1 fruit fly cellular context compared by ENCODE assay signal in genomic region chr2L:8574947-8575346, dm6.
A peak's percentile ranks its signal among the peaks of the same experiment; 100 is the strongest.
TF ChIP-seq lines count a peak whose summit lies in the region.

No protein-coding gene starts in this region.

TF ChIP-seq in whole organism, embryonic, 481 proteins besides CTCF, POLR2A, EP300 and RAD21 (continued from another document and continues in another):
- TF ChIP-seq CG4282 (GFP tag; optimal IDR thresholded peaks at IDR 0.05; lab: Kevin White, UChicago) (peak; percentile 16), CG32772 (GFP tag; IDR thresholded peaks at IDR 0.05; lab: Robert Waterston, UW) (peak; percentile 90), bowl (GFP tag; IDR thresholded peaks at IDR 0.05; lab: Robert Waterston, UW) (peak; percentile 72), Adf1 (GFP tag; IDR thresholded peaks at IDR 0.05; lab: Robert Waterston, UW) (no peak), MESR4 (GFP tag; optimal IDR thresholded peaks at IDR 0.05; lab: Kevin White, UChicago) (peak; percentile 8), tin (GFP tag; optimal IDR thresholded peaks at IDR 0.05; lab: Kevin White, UChicago) (peak; percentile 87), CG14965 (GFP tag; optimal IDR thresholded peaks at IDR 0.05; lab: Kevin White, UChicago; ENCODE audit: borderline replicate concordance) (no peak), CG16815 (GFP tag; optimal IDR thresholded peaks at IDR 0.05; lab: Kevin White, UChicago) (peak; percentile 70), pros (GFP tag; optimal IDR thresholded peaks at IDR 0.05; lab: Kevin White, UChicago) (no peak), CG9932 (GFP tag; IDR thresholded peaks at IDR 0.05; lab: Robert Waterston, UW) (no peak), NC2β (GFP tag; optimal IDR thresholded peaks at IDR 0.05; lab: Kevin White, UChicago) (peak; percentile 49), Sox100B (GFP tag; optimal IDR thresholded peaks at IDR 0.05; lab: Kevin White, UChicago) (peak; percentile 77), stc (GFP tag; IDR thresholded peaks at IDR 0.05; lab: Robert Waterston, UW) (peak; percentile 90), CG11560 (tag; IDR thresholded peaks at IDR 0.05; lab: Robert Waterston, UW) (peak; percentile 57; the same call in 2 of the 3 replicates), crc (GFP tag; optimal IDR thresholded peaks at IDR 0.05; lab: Kevin White, UChicago) (no peak), CG10462 (GFP tag; optimal IDR thresholded peaks at IDR 0.05; lab: Kevin White, UChicago) (peak; percentile 72), CG6654 (GFP tag; optimal IDR thresholded peaks at IDR 0.05; lab: Kevin White, UChicago) (peak; percentile 71), CG16813 (GFP tag; IDR thresholded peaks at IDR 0.05; lab: Robert Waterston, UW; ENCODE audit: partially characterized antibody) (0 out of 3 replicates have a peak, but pooled peaks have one; percentile 24), Nf-YB (GFP tag; optimal IDR thresholded peaks at IDR 0.05; lab: Kevin White, UChicago) (peak; percentile 66), CG1647 (GFP tag; optimal IDR thresholded peaks at IDR 0.05; lab: Kevin White, UChicago) (peak; percentile 54), CG17361 (GFP tag; IDR thresholded peaks at IDR 0.05; lab: Robert Waterston, UW) (peak; percentile 89), H15 (GFP tag; IDR thresholded peaks at IDR 0.05; lab: Robert Waterston, UW) (peak; percentile 90), CG9817 (tag; optimal IDR thresholded peaks at IDR 0.05; lab: Kevin White, UChicago) (peak; percentile 55), CrebB (tag; optimal IDR thresholded peaks at IDR 0.05; lab: Kevin White, UChicago) (peak; percentile 68), CG9215 (GFP tag; IDR thresholded peaks at IDR 0.05; lab: Robert Waterston, UW) (peak; percentile 47; the same call in 1 of the 2 replicates), sc (optimal IDR thresholded peaks at IDR 0.05; lab: Kevin White, UChicago) (no peak), sc (GFP tag; optimal IDR thresholded peaks at IDR 0.05; lab: Kevin White, UChicago) (peak; percentile 86), CG2116 (GFP tag; optimal IDR thresholded peaks at IDR 0.05; lab: Kevin White, UChicago) (peak; percentile 45), gt (GFP tag; IDR thresholded peaks at IDR 0.05; lab: Robert Waterston, UW) (peak; percentile 73), zfh2 (GFP tag; optimal IDR thresholded peaks at IDR 0.05; lab: Kevin White, UChicago) (no peak), z (GFP tag; IDR thresholded peaks at IDR 0.05; lab: Robert Waterston, UW) (peak; percentile 43; the same call in 1 of the 3 replicates), ems (GFP tag; optimal IDR thresholded peaks at IDR 0.05; lab: Kevin White, UChicago) (peak; percentile 60), Spps (tag; optimal IDR thresholded peaks at IDR 0.05; lab: Kevin White, UChicago) (peak; percentile 91), CG12769 (tag; optimal IDR thresholded peaks at IDR 0.05; lab: Kevin White, UChicago) (peak; percentile 35), hbn (GFP tag; IDR thresholded peaks at IDR 0.05; lab: Robert Waterston, UW; ENCODE audit: partially characterized antibody) (no peak), disco-r (GFP tag; optimal IDR thresholded peaks at IDR 0.05; lab: Kevin White, UChicago) (no peak), CG1529 (GFP tag; optimal IDR thresholded peaks at IDR 0.05; lab: Kevin White, UChicago) (peak; percentile 87), vfl (GFP tag; optimal IDR thresholded peaks at IDR 0.05; lab: Kevin White, UChicago) (no peak), vnd (GFP tag; IDR thresholded peaks at IDR 0.05; lab: Robert Waterston, UW; ENCODE audit: partially characterized antibody) (no peak), Xbp1 (GFP tag; optimal IDR thresholded peaks at IDR 0.05; lab: Kevin White, UChicago) (peak; percentile 88), Lhr (GFP tag; optimal IDR thresholded peaks at IDR 0.05; lab: Kevin White, UChicago) (peak; percentile 65), CG43689 (GFP tag; IDR thresholded peaks at IDR 0.05; lab: Robert Waterston, UW) (peak; percentile 49; the same call in 1 of the 2 replicates), jing (GFP tag; optimal IDR thresholded peaks at IDR 0.05; lab: Kevin White, UChicago) (peak; percentile 71), CG2678 (tag; optimal IDR thresholded peaks at IDR 0.05; lab: Kevin White, UChicago) (peak; percentile 86), ttk (GFP tag; IDR thresholded peaks at IDR 0.05; lab: Robert Waterston, UW) (peak; percentile 87), Med (GFP tag; lab: Kevin White, UChicago) (peak; percentile 78), slbo (GFP tag; IDR thresholded peaks at IDR 0.05; lab: Robert Waterston, UW) (peak; percentile 73), Fer1 (GFP tag; optimal IDR thresholded peaks at IDR 0.05; lab: Kevin White, UChicago) (peak; percentile 59), Xrp1 (GFP tag; IDR thresholded peaks at IDR 0.05; lab: Robert Waterston, UW) (peak; percentile 98), salm (tag; optimal IDR thresholded peaks at IDR 0.05; lab: Kevin White, UChicago) (peak; percentile 86), dpn (GFP tag; optimal IDR thresholded peaks at IDR 0.05; lab: Kevin White, UChicago) (peak in 1 of 2 experiments; percentile 86), CG33557 (GFP tag; optimal IDR thresholded peaks at IDR 0.05; lab: Kevin White, UChicago) (peak; percentile 78), CG17385 (GFP tag; optimal IDR thresholded peaks at IDR 0.05; lab: Kevin White, UChicago) (peak; percentile 76), kah (GFP tag; optimal IDR thresholded peaks at IDR 0.05; lab: Kevin White, UChicago) (peak; percentile 72), CG1024 (GFP tag; IDR thresholded peaks at IDR 0.05; lab: Robert Waterston, UW) (peak; percentile 79), CG10565 (GFP tag; optimal IDR thresholded peaks at IDR 0.05; lab: Kevin White, UChicago) (peak; percentile 26), bab2 (GFP tag; optimal IDR thresholded peaks at IDR 0.05; lab: Kevin White, UChicago) (peak; percentile 20), Dek (tag; optimal IDR thresholded peaks at IDR 0.05; lab: Kevin White, UChicago) (peak; percentile 39), ap (GFP tag; IDR thresholded peaks at IDR 0.05; lab: Robert Waterston, UW) (peak; percentile 88), cg (GFP tag; optimal IDR thresholded peaks at IDR 0.05; lab: Kevin White, UChicago) (no peak), MBD-R2 (GFP tag; IDR thresholded peaks at IDR 0.05; lab: Robert Waterston, UW) (no peak), HLH3B (GFP tag; IDR thresholded peaks at IDR 0.05; lab: Robert Waterston, UW) (peak; percentile 92), seq (GFP tag; IDR thresholded peaks at IDR 0.05; lab: Robert Waterston, UW) (peak; percentile 86), Mad (GFP tag; optimal IDR thresholded peaks at IDR 0.05; lab: Kevin White, UChicago) (peak; percentile 60), CG2129 (GFP tag; IDR thresholded peaks at IDR 0.05; lab: Robert Waterston, UW; ENCODE audit: partially characterized antibody) (no peak), pb (GFP tag; optimal IDR thresholded peaks at IDR 0.05; lab: Kevin White, UChicago) (no peak), CG15514 (GFP tag; optimal IDR thresholded peaks at IDR 0.05; lab: Kevin White, UChicago) (peak; percentile 42), CG12744 (GFP tag; optimal IDR thresholded peaks at IDR 0.05; lab: Kevin White, UChicago) (no peak), CG12391 (tag; optimal IDR thresholded peaks at IDR 0.05; lab: Kevin White, UChicago) (peak; percentile 90), CG18764 (GFP tag; optimal IDR thresholded peaks at IDR 0.05; lab: Kevin White, UChicago) (peak; percentile 72), CG14441 (GFP tag; IDR thresholded peaks at IDR 0.05; lab: Robert Waterston, UW) (peak; percentile 84), CG3065 (GFP tag; optimal IDR thresholded peaks at IDR 0.05; lab: Kevin White, UChicago) (peak; percentile 75), CG8944 (GFP tag; optimal IDR thresholded peaks at IDR 0.05; lab: Kevin White, UChicago) (peak; percentile 19), CG14667 (GFP tag; IDR thresholded peaks at IDR 0.05; lab: Robert Waterston, UW) (peak; percentile 85), amos (GFP tag; IDR thresholded peaks at IDR 0.05; lab: Robert Waterston, UW; ENCODE audit: partially characterized antibody) (no peak), Dfd (GFP tag; optimal IDR thresholded peaks at IDR 0.05; lab: Kevin White, UChicago) (no peak), CG10654 (GFP tag; optimal IDR thresholded peaks at IDR 0.05; lab: Kevin White, UChicago) (peak; percentile 80), HLH4C (GFP tag; IDR thresholded peaks at IDR 0.05; lab: Robert Waterston, UW; ENCODE audit: partially characterized antibody) (0 out of 3 replicates have a peak, but pooled peaks have one; percentile 22), twi (tag; optimal IDR thresholded peaks at IDR 0.05; lab: Kevin White, UChicago) (peak; percentile 86), CG11093 (GFP tag; IDR thresholded peaks at IDR 0.05; lab: Robert Waterston, UW) (peak; percentile 83), CG7963 (GFP tag; IDR thresholded peaks at IDR 0.05; lab: Robert Waterston, UW; ENCODE audit: partially characterized antibody) (peak; percentile 32; the same call in 1 of the 3 replicates), CG9609 (GFP tag; optimal IDR thresholded peaks at IDR 0.05; lab: Kevin White, UChicago) (no peak), dan (GFP tag; IDR thresholded peaks at IDR 0.05; lab: Robert Waterston, UW) (peak; percentile 75), Hr39 (optimal IDR thresholded peaks at IDR 0.05; lab: Kevin White, UChicago) (no peak), Meics (GFP tag; optimal IDR thresholded peaks at IDR 0.05; lab: Kevin White, UChicago) (peak; percentile 62), btn (GFP tag; optimal IDR thresholded peaks at IDR 0.05; lab: Kevin White, UChicago) (no peak), CG12299 (tag; optimal IDR thresholded peaks at IDR 0.05; lab: Kevin White, UChicago) (peak; percentile 69), NK7.1 (GFP tag; optimal IDR thresholded peaks at IDR 0.05; lab: Kevin White, UChicago) (no peak), CG12236 (GFP tag; optimal IDR thresholded peaks at IDR 0.05; lab: Kevin White, UChicago) (no peak), Usf (GFP tag; optimal IDR thresholded peaks at IDR 0.05; lab: Kevin White, UChicago) (peak; percentile 55), croc (GFP tag; conservative IDR thresholded peaks at IDR 0.05; lab: Robert Waterston, UW) (peak; percentile 87), gfzf (GFP tag; optimal IDR thresholded peaks at IDR 0.05; lab: Kevin White, UChicago) (no peak), E2f1 (GFP tag; IDR thresholded peaks at IDR 0.05; lab: Robert Waterston, UW) (peak; percentile 88), fru (optimal IDR thresholded peaks at IDR 0.05; lab: Kevin White, UChicago) (no peak), CG7556 (GFP tag; optimal IDR thresholded peaks at IDR 0.05; lab: Kevin White, UChicago) (peak; percentile 83), fu2 (GFP tag; optimal IDR thresholded peaks at IDR 0.05; lab: Kevin White, UChicago) (no peak), lilli (GFP tag; optimal IDR thresholded peaks at IDR 0.05; lab: Kevin White, UChicago) (peak; percentile 64), pho (GFP tag; optimal IDR thresholded peaks at IDR 0.05; lab: Kevin White, UChicago) (no peak), CG15011 (GFP tag; optimal IDR thresholded peaks at IDR 0.05; lab: Kevin White, UChicago) (peak; percentile 58), CG11085 (GFP tag; IDR thresholded peaks at IDR 0.05; lab: Robert Waterston, UW) (peak; percentile 55), lmd (GFP tag; IDR thresholded peaks at IDR 0.05; lab: Robert Waterston, UW) (peak; percentile 84), CG4360 (GFP tag; IDR thresholded peaks at IDR 0.05; lab: Robert Waterston, UW) (peak; percentile 71), insv (GFP tag; optimal IDR thresholded peaks at IDR 0.05; lab: Kevin White, UChicago) (no peak), HLHmδ (GFP tag; optimal IDR thresholded peaks at IDR 0.05; lab: Kevin White, UChicago) (no peak), Pdp1 (GFP tag; optimal IDR thresholded peaks at IDR 0.05; lab: Kevin White, UChicago) (peak; percentile 44 to 63), CG4820 (GFP tag; optimal IDR thresholded peaks at IDR 0.05; lab: Kevin White, UChicago) (peak; percentile 84), Abd-B (GFP tag; optimal IDR thresholded peaks at IDR 0.05; lab: Kevin White, UChicago) (peak; percentile 74), CG12659 (GFP tag; optimal IDR thresholded peaks at IDR 0.05; lab: Kevin White, UChicago) (peak; percentile 63), Ets97D (GFP tag; optimal IDR thresholded peaks at IDR 0.05; lab: Kevin White, UChicago) (peak; percentile 26), CG10543 (GFP tag; optimal IDR thresholded peaks at IDR 0.05; lab: Kevin White, UChicago) (no peak), CG6689 (GFP tag; IDR thresholded peaks at IDR 0.05; lab: Robert Waterston, UW) (peak; percentile 93), HmgD (GFP tag; optimal IDR thresholded peaks at IDR 0.05; lab: Kevin White, UChicago) (no peak), tap (tag; optimal IDR thresholded peaks at IDR 0.05; lab: Kevin White, UChicago) (peak; percentile 87), CkIIα-i1 (GFP tag; IDR thresholded peaks at IDR 0.05; lab: Robert Waterston, UW) (no peak; the same call in 1 of the 2 replicates), Optix (GFP tag; IDR thresholded peaks at IDR 0.05; lab: Robert Waterston, UW) (peak; percentile 81; the same call in 2 of the 3 replicates), CG8765 (GFP tag; IDR thresholded peaks at IDR 0.05; lab: Robert Waterston, UW) (peak; percentile 65; the same call in 1 of the 2 replicates), CG9876 (GFP tag; optimal IDR thresholded peaks at IDR 0.05; lab: Kevin White, UChicago) (no peak), CG8089 (GFP tag; optimal IDR thresholded peaks at IDR 0.05; lab: Kevin White, UChicago) (peak; percentile 8), ftz-f1 (GFP tag; optimal IDR thresholded peaks at IDR 0.05; lab: Kevin White, UChicago) (no peak), emc (GFP tag; optimal IDR thresholded peaks at IDR 0.05; lab: Kevin White, UChicago) (no peak), CG2202 (tag; optimal IDR thresholded peaks at IDR 0.05; lab: Kevin White, UChicago) (peak; percentile 84), Ravus (GFP tag; IDR thresholded peaks at IDR 0.05; lab: Robert Waterston, UW) (peak; percentile 44), CG18599 (GFP tag; optimal IDR thresholded peaks at IDR 0.05; lab: Kevin White, UChicago) (peak; percentile 80), HHEX (GFP tag; optimal IDR thresholded peaks at IDR 0.05; lab: Kevin White, UChicago) (peak; percentile 80), ash1 (GFP tag; optimal IDR thresholded peaks at IDR 0.05; lab: Kevin White, UChicago) (no peak), Camta (GFP tag; optimal IDR thresholded peaks at IDR 0.05; lab: Kevin White, UChicago) (peak; percentile 44), CG17328 (GFP tag; IDR thresholded peaks at IDR 0.05; lab: Robert Waterston, UW) (peak; percentile 96), gro (GFP tag; optimal IDR thresholded peaks at IDR 0.05; lab: Kevin White, UChicago) (no peak), gcm2 (GFP tag; optimal IDR thresholded peaks at IDR 0.05; lab: Kevin White, UChicago) (no peak), CG4730 (GFP tag; IDR thresholded peaks at IDR 0.05; lab: Robert Waterston, UW) (peak; percentile 84), fd102C (GFP tag; optimal IDR thresholded peaks at IDR 0.05; lab: Kevin White, UChicago) (peak; percentile 28), sens-2 (GFP tag; IDR thresholded peaks at IDR 0.05; lab: Robert Waterston, UW) (peak; percentile 89)
